Worm (Caenorhabditis elegans) whole organism, L1 larva: ENCODE measurements around the gene C47A10.12.

ENCODE experiments used
- tbx-2 ChIP-seq: sonication (generic microtip); optimal IDR thresholded peaks from 2 replicates; lab custom pipeline; 2016; ENCODE audit warnings: missing genetic modification characterization, missing compliant biosample characterization
- vab-15 ChIP-seq: sonication (generic microtip); optimal IDR thresholded peaks from 2 replicates; lab custom pipeline; 2017; ENCODE audit warnings: missing genotype, mild to moderate bottlenecking, missing genetic modification characterization, missing compliant biosample characterization

- TF ChIP-seq vab-15, result no peak
- TF ChIP-seq tbx-2 (tag; lab: Kevin White, UChicago), result no peak
These were observed 597 bp upstream of the C47A10.12 start, which contains the start of gene ddo-1 for ce11 chrV:17777127-17777526.
